Worm (Caenorhabditis elegans) whole organism, late embryonic: ENCODE data around the gene Y47D7A.13.

Source experiments
- ama-1 ChIP-seq: fragments of 150-350 bp; optimal IDR thresholded peaks from 2 replicates; lab custom pipeline; 2014
- ceh-19 ChIP-seq: fragments of 200-800 bp; sonication (Bioruptor generic); optimal IDR thresholded peaks from 2 replicates; lab custom pipeline; 2018; ENCODE audit warnings: mild to moderate bottlenecking, missing genetic modification characterization, missing compliant biosample characterization
- elt-2 ChIP-seq: sonication (generic microtip); optimal IDR thresholded peaks from 2 replicates; lab custom pipeline; 2016; ENCODE audit warnings: missing genetic modification reagents, missing genetic modification characterization, missing compliant biosample characterization
- eyg-1 ChIP-seq: sonication (generic microtip); optimal IDR thresholded peaks from 2 replicates; lab custom pipeline; 2016; ENCODE audit warnings: missing genotype, missing genetic modification characterization, missing compliant biosample characterization
- hlh-6 ChIP-seq: sonication (generic microtip); optimal IDR thresholded peaks from 2 replicates; lab custom pipeline; 2016; ENCODE audit warnings: missing genotype, missing genetic modification characterization, missing compliant biosample characterization
- lim-6 ChIP-seq: sonication (generic microtip); optimal IDR thresholded peaks from 2 replicates; lab custom pipeline; 2016; ENCODE audit warnings: missing genetic modification characterization, missing compliant biosample characterization
- madf-2 ChIP-seq: sonication (generic microtip); optimal IDR thresholded peaks from 2 replicates; lab custom pipeline; 2017; ENCODE audit warnings: missing genetic modification characterization, missing compliant biosample characterization
- nhr-11 ChIP-seq: fragments of 150-350 bp; optimal IDR thresholded peaks from 2 replicates; lab custom pipeline; 2014; ENCODE audit warnings: missing biosample characterization, missing genetic modification characterization
- pha-4 ChIP-seq: fragments of 150-350 bp; optimal IDR thresholded peaks from 2 replicates; lab custom pipeline; 2018; ENCODE audit warnings: missing biosample characterization, missing genetic modification reagents, missing genetic modification characterization
- sdc-2 ChIP-seq: sonication (generic microtip); optimal IDR thresholded peaks from 2 replicates; lab custom pipeline; 2016; ENCODE audit warnings: missing genotype, missing genetic modification characterization, missing compliant biosample characterization
- sox-4 ChIP-seq: sonication (generic microtip); optimal IDR thresholded peaks from 2 replicates; lab custom pipeline; 2017; ENCODE audit warnings: mild to moderate bottlenecking, missing genetic modification characterization, inconsistent platforms, missing compliant biosample characterization
- tbx-2 ChIP-seq: sonication (generic microtip); optimal IDR thresholded peaks from 2 replicates; lab custom pipeline; 2016; ENCODE audit warnings: missing genetic modification characterization, missing compliant biosample characterization
- ztf-16 ChIP-seq: sonication (generic microtip); optimal IDR thresholded peaks from 2 replicates; lab custom pipeline; 2017; ENCODE audit warnings: missing genetic modification characterization, missing compliant biosample characterization

DNA sequence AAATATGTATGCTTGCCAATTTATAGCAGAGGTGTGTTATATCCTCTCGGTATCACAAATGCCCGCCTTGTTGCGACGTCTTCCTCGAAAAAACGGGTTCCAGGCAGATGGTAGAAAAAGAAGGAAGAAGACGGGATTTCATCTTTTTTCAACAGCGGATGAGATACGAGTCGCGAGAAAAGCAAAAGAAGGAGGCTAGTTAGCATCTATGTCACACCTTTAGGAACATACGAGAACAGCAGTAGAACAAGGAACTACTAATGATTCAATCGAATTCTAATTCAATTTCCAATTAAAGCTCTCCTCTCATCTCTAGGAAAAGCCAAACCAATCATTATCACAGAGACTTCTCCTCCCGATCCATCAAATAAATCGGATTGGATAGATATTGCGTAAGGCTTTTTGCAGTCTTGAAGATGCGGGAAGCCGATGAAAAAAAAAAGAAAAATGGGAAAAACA, 21.1 kb downstream of the Y47D7A.13 start, which contains the start of gene grl-5:
- TF ChIP-seq ama-1 (lab: Kevin White, UChicago) (no peak), nhr-11 (no peak), sox-4 (tag; lab: Kevin White, UChicago) (no peak), madf-2 (tag; lab: Kevin White, UChicago) (no peak), lim-6 (tag; lab: Kevin White, UChicago) (no peak), tbx-2 (tag; lab: Kevin White, UChicago) (no peak), hlh-6 (tag; lab: Kevin White, UChicago) (no peak), elt-2 (tag; lab: Kevin White, UChicago) (no peak), eyg-1 (tag; lab: Kevin White, UChicago) (no peak), ceh-19 (GFP tag; lab: Kevin White, UChicago) (no peak), ztf-16 (tag; lab: Kevin White, UChicago) (no peak), sdc-2 (tag; lab: Kevin White, UChicago) (no peak), pha-4 (no peak)
